Worm (Caenorhabditis elegans) whole organism, late embryonic: Measurements from ENCODE around the gene pes-9.

ENCODE experiments used
- C08G9.2 ChIP-seq: sonication (generic microtip); optimal IDR thresholded peaks from 2 replicates; lab custom pipeline; 2016; ENCODE audit warnings: mild to moderate bottlenecking, missing genetic modification characterization, moderate library complexity, missing compliant biosample characterization
- C38D4.7 ChIP-seq: fragments of 200-800 bp; sonication (Bioruptor generic); optimal IDR thresholded peaks from 2 replicates; lab custom pipeline; 2018; ENCODE audit warnings: mild to moderate bottlenecking, missing genetic modification characterization, moderate library complexity, missing compliant biosample characterization
- F13H6.1 ChIP-seq: sonication (generic microtip); optimal IDR thresholded peaks from 2 replicates; lab custom pipeline; 2016; ENCODE audit warnings: missing genetic modification characterization, missing compliant biosample characterization
- K02D7.2 ChIP-seq: sonication (generic microtip); optimal IDR thresholded peaks from 2 replicates; lab custom pipeline; 2017; ENCODE audit warnings: mild to moderate bottlenecking, missing genetic modification characterization, missing compliant biosample characterization
- K09A11.1 ChIP-seq: sonication (generic microtip); optimal IDR thresholded peaks from 2 replicates; lab custom pipeline; 2017; ENCODE audit warnings: antibody characterized with exemption, mild to moderate bottlenecking, missing genetic modification characterization, missing compliant biosample characterization; ENCODE audit not compliant: insufficient read depth
- T23F11.4 ChIP-seq: fragments of 200-800 bp; sonication (Bioruptor generic); optimal IDR thresholded peaks from 2 replicates; lab custom pipeline; 2018; ENCODE audit warnings: mild to moderate bottlenecking, missing genetic modification characterization, missing compliant biosample characterization
- ahr-1 ChIP-seq: sonication (generic microtip); optimal IDR thresholded peaks from 2 replicates; lab custom pipeline; 2016; ENCODE audit warnings: missing genetic modification characterization, missing compliant biosample characterization
- ama-1 ChIP-seq: fragments of 150-350 bp; optimal IDR thresholded peaks from 2 replicates; lab custom pipeline; 2014
- ceh-14 ChIP-seq: sonication (generic microtip); optimal IDR thresholded peaks from 2 replicates; lab custom pipeline; 2016; ENCODE audit warnings: missing genotype, missing genetic modification characterization, missing compliant biosample characterization
- ceh-18 ChIP-seq: sonication (generic microtip); optimal IDR thresholded peaks from 2 replicates; lab custom pipeline; 2016; ENCODE audit warnings: missing genetic modification characterization, missing compliant biosample characterization
- ceh-19 ChIP-seq: fragments of 200-800 bp; sonication (Bioruptor generic); optimal IDR thresholded peaks from 2 replicates; lab custom pipeline; 2018; ENCODE audit warnings: mild to moderate bottlenecking, missing genetic modification characterization, missing compliant biosample characterization
- ceh-2 ChIP-seq: sonication (generic microtip); optimal IDR thresholded peaks from 2 replicates; lab custom pipeline; 2016; ENCODE audit warnings: missing genotype, missing genetic modification characterization, missing compliant biosample characterization
- ceh-24 ChIP-seq: sonication (generic microtip); optimal IDR thresholded peaks from 2 replicates; lab custom pipeline; 2016; ENCODE audit warnings: mild to moderate bottlenecking, missing genetic modification characterization, missing compliant biosample characterization
- ceh-31 ChIP-seq: sonication (generic microtip); optimal IDR thresholded peaks from 2 replicates; lab custom pipeline; 2016; ENCODE audit warnings: missing genetic modification characterization, missing compliant biosample characterization
- ceh-45 ChIP-seq: fragments of 200-800 bp; sonication (Bioruptor generic); IDR thresholded peaks from 2 replicates; pipeline ENCODE4 v1.3.6; 2022; ENCODE audit warnings: missing genetic modification reagents, missing genetic modification characterization, missing compliant biosample characterization
- ceh-48 ChIP-seq: sonication (generic microtip); optimal IDR thresholded peaks from 2 replicates; lab custom pipeline; 2016; ENCODE audit warnings: missing genetic modification characterization, inconsistent platforms, missing compliant biosample characterization
- ceh-9 ChIP-seq: sonication (generic microtip); optimal IDR thresholded peaks from 2 replicates; lab custom pipeline; 2016; ENCODE audit warnings: mild to moderate bottlenecking, missing genetic modification characterization, inconsistent platforms, missing compliant biosample characterization
- che-1 ChIP-seq: sonication (generic microtip); optimal IDR thresholded peaks from 2 replicates; lab custom pipeline; 2016; ENCODE audit warnings: mild to moderate bottlenecking, missing genetic modification characterization, missing compliant biosample characterization
- dmd-4 ChIP-seq: sonication (generic microtip); optimal IDR thresholded peaks from 2 replicates; lab custom pipeline; 2016; ENCODE audit warnings: borderline replicate concordance, missing genetic modification characterization, missing compliant biosample characterization
- elt-2 ChIP-seq: sonication (generic microtip); optimal IDR thresholded peaks from 2 replicates; lab custom pipeline; 2016; ENCODE audit warnings: missing genetic modification reagents, missing genetic modification characterization, missing compliant biosample characterization
- elt-4 ChIP-seq: sonication (generic microtip); optimal IDR thresholded peaks from 2 replicates; lab custom pipeline; 2016; ENCODE audit warnings: missing genetic modification characterization, missing compliant biosample characterization
- ets-4 ChIP-seq: sonication (generic microtip); optimal IDR thresholded peaks from 2 replicates; lab custom pipeline; 2016; ENCODE audit warnings: missing genetic modification characterization, missing compliant biosample characterization
- eyg-1 ChIP-seq: sonication (generic microtip); optimal IDR thresholded peaks from 2 replicates; lab custom pipeline; 2016; ENCODE audit warnings: missing genotype, missing genetic modification characterization, missing compliant biosample characterization
- fax-1 ChIP-seq: sonication (generic microtip); optimal IDR thresholded peaks from 2 replicates; lab custom pipeline; 2016; ENCODE audit warnings: missing genotype, missing genetic modification characterization, missing compliant biosample characterization
- gmeb-2 ChIP-seq: sonication (generic microtip); optimal IDR thresholded peaks from 2 replicates; lab custom pipeline; 2016; ENCODE audit warnings: missing genetic modification characterization, inconsistent platforms, missing compliant biosample characterization
- hlh-15 ChIP-seq: sonication (generic microtip); optimal IDR thresholded peaks from 2 replicates; lab custom pipeline; 2016; ENCODE audit warnings: missing genetic modification characterization, missing compliant biosample characterization
- hlh-30 ChIP-seq: sonication (generic microtip); optimal IDR thresholded peaks from 2 replicates; lab custom pipeline; 2017; ENCODE audit warnings: antibody characterized with exemption, missing genetic modification characterization, missing compliant biosample characterization; ENCODE audit not compliant: insufficient read depth
- hlh-6 ChIP-seq: sonication (generic microtip); optimal IDR thresholded peaks from 2 replicates; lab custom pipeline; 2016; ENCODE audit warnings: missing genotype, missing genetic modification characterization, missing compliant biosample characterization
- hlh-8 ChIP-seq: sonication (generic microtip); optimal IDR thresholded peaks from 2 replicates; lab custom pipeline; 2016; ENCODE audit warnings: missing genotype, missing genetic modification characterization, missing compliant biosample characterization
- lim-6 ChIP-seq: sonication (generic microtip); optimal IDR thresholded peaks from 2 replicates; lab custom pipeline; 2016; ENCODE audit warnings: missing genetic modification characterization, missing compliant biosample characterization
- lin-11 ChIP-seq: fragments of 200-800 bp; sonication (Bioruptor generic); optimal IDR thresholded peaks from 2 replicates; lab custom pipeline; 2018; ENCODE audit warnings: mild to moderate bottlenecking, missing genetic modification characterization, missing compliant biosample characterization
- mec-3 ChIP-seq: sonication (generic microtip); optimal IDR thresholded peaks from 2 replicates; lab custom pipeline; 2016; ENCODE audit warnings: borderline replicate concordance, missing genetic modification characterization, missing compliant biosample characterization
- nfya-1 ChIP-seq: sonication (generic microtip); optimal IDR thresholded peaks from 2 replicates; lab custom pipeline; 2017; ENCODE audit warnings: missing genetic modification characterization, mild to moderate bottlenecking, missing compliant biosample characterization, antibody characterized with exemption, moderate library complexity
- nhr-11 ChIP-seq: fragments of 150-350 bp; optimal IDR thresholded peaks from 2 replicates; lab custom pipeline; 2014; ENCODE audit warnings: missing biosample characterization, missing genetic modification characterization
- pag-3 ChIP-seq: sonication (generic microtip); optimal IDR thresholded peaks from 2 replicates; lab custom pipeline; 2016; ENCODE audit warnings: missing compliant biosample characterization, missing genetic modification characterization, borderline replicate concordance
- pat-9 ChIP-seq: fragments of 200-800 bp; sonication (Bioruptor generic); optimal IDR thresholded peaks from 2 replicates; lab custom pipeline; 2018; ENCODE audit warnings: mild to moderate bottlenecking, missing genetic modification characterization, moderate library complexity, missing compliant biosample characterization
- pax-1 ChIP-seq: fragments of 150-350 bp; optimal IDR thresholded peaks from 2 replicates; lab custom pipeline; 2014; ENCODE audit warnings: missing biosample characterization, missing genetic modification characterization
- pha-2 ChIP-seq: sonication (generic microtip); optimal IDR thresholded peaks from 2 replicates; lab custom pipeline; 2017; ENCODE audit warnings: mild to moderate bottlenecking, missing genetic modification characterization, missing compliant biosample characterization
- pha-4 ChIP-seq: fragments of 150-350 bp; optimal IDR thresholded peaks from 2 replicates; lab custom pipeline; 2018; ENCODE audit warnings: missing biosample characterization, missing genetic modification reagents, missing genetic modification characterization
- pqm-1 ChIP-seq: sonication (generic microtip); optimal IDR thresholded peaks from 2 replicates; lab custom pipeline; 2016; ENCODE audit warnings: missing genetic modification characterization, missing compliant biosample characterization
- rnt-1 ChIP-seq: sonication (generic microtip); optimal IDR thresholded peaks from 2 replicates; lab custom pipeline; 2016; ENCODE audit warnings: missing genetic modification characterization, missing compliant biosample characterization
- sdc-2 ChIP-seq: sonication (generic microtip); optimal IDR thresholded peaks from 2 replicates; lab custom pipeline; 2016; ENCODE audit warnings: missing genotype, missing genetic modification characterization, missing compliant biosample characterization
- sox-2 ChIP-seq: fragments of 200-800 bp; sonication (Bioruptor generic); IDR thresholded peaks from 2 replicates; pipeline ENCODE4 v1.3.6; 2022; ENCODE audit warnings: missing genetic modification reagents, missing genetic modification characterization, missing compliant biosample characterization
- sox-4 ChIP-seq: sonication (generic microtip); optimal IDR thresholded peaks from 2 replicates; lab custom pipeline; 2017; ENCODE audit warnings: mild to moderate bottlenecking, missing genetic modification characterization, inconsistent platforms, missing compliant biosample characterization
- syd-9 ChIP-seq: sonication (generic microtip); optimal IDR thresholded peaks from 2 replicates; lab custom pipeline; 2016; ENCODE audit warnings: mild to moderate bottlenecking, missing genetic modification characterization, moderate library complexity, missing compliant biosample characterization
- ttx-3 ChIP-seq: sonication (generic microtip); optimal IDR thresholded peaks from 2 replicates; lab custom pipeline; 2016; ENCODE audit warnings: missing genetic modification reagents, missing genetic modification characterization, missing compliant biosample characterization
- unc-3 ChIP-seq, 2 experiments: fragments of 200-800 bp in 1 of 2; sonication (Bioruptor generic) in 1 of 2; sonication (generic microtip) in 1 of 2; conservative IDR thresholded peaks in 1 of 2; optimal IDR thresholded peaks in 1 of 2; 2 replicates each; pipeline versions ENCODE4 v1.3.6 to Lab custom; 2016 to 2022; ENCODE audit warnings: missing compliant biosample characterization in 2 of 2, missing genetic modification characterization in 2 of 2, missing genetic modification reagents in 1 of 2
- unc-42 ChIP-seq: sonication (generic microtip); optimal IDR thresholded peaks from 2 replicates; lab custom pipeline; 2016; ENCODE audit warnings: missing genotype, missing genetic modification characterization, missing compliant biosample characterization
- unc-55 ChIP-seq: sonication (generic microtip); optimal IDR thresholded peaks from 2 replicates; lab custom pipeline; 2017; ENCODE audit warnings: missing biosample characterization, missing genetic modification reagents, missing genetic modification characterization
- unc-86 ChIP-seq: sonication (generic microtip); optimal IDR thresholded peaks from 2 replicates; lab custom pipeline; 2016; ENCODE audit warnings: missing genetic modification characterization, missing compliant biosample characterization

pes-9 gene

DNA sequence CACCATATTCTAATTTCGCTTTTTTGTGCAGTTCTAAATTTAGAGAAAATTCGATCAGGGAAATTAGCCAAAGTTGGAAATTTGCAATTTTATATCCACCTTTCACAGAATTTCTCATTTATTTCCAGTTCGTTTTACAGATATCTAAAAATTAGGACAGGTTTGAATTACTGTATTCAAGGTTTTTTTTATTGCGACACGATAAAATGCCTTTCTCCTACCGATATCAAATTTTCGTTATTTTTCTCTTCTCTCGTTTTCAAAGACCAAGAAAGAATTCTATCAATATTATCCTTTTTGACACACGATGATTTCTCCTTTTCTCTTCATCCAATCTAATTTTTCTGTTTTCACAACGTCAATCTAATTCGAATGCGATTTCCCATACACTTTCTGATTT is 50.3 kb downstream of the pes-9 start, which contains the start of gene C53A5.13:
C53A5.13 (plus strand) TSS at position 301 of the 400 bp plus-strand sequence.
- TF ChIP-seq dmd-4, result no peak
- TF ChIP-seq K02D7.2, result no peak
- no peak for TF ChIP-seq ets-4 (tag; lab: Kevin White, UChicago)
- no peak for TF ChIP-seq C38D4.7 (GFP tag; lab: Kevin White, UChicago)
- no peak for TF ChIP-seq F13H6.1 (tag; lab: Kevin White, UChicago)
- TF ChIP-seq ceh-48 (tag; lab: Kevin White, UChicago), result no peak
- no peak for TF ChIP-seq unc-3 (GFP tag; conservative IDR thresholded peaks at IDR 0.05; lab: Robert Waterston, UW)
- no peak for TF ChIP-seq unc-3 (tag; optimal IDR thresholded peaks at IDR 0.05; lab: Kevin White, UChicago)
- TF ChIP-seq ceh-24 (tag; lab: Kevin White, UChicago), result no peak
- TF ChIP-seq ceh-31 (tag; lab: Kevin White, UChicago), result no peak
- TF ChIP-seq sdc-2, result no peak
- no peak for TF ChIP-seq syd-9 (tag; lab: Kevin White, UChicago)
- TF ChIP-seq rnt-1 (tag; lab: Kevin White, UChicago), result no peak

DNA sequence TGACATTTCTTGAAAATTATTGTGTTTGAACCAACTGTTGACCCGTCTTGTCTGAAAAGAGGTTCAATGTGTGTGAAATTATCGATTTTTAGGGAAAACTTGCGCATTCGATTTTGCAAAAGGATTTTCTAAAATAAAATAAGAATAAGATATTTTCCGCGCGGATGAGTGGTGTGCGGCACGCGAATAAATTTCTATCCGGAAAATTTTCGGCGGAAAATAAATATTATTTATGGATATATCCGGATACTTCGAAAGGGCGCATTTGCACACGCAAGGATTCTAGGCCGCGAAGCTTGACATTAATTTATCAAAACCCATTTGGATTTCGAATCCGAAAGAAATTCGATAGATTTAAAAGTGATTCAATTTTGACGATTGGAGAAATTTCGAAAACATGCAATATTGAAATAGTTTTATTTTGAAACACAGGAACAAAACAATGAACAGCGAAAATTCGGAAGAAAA is 51.0 kb downstream of the pes-9 start, which contains the start of gene rike-1:
rike-1 (minus strand) TSS at position 51 of the 468 bp plus-strand sequence.
- TF ChIP-seq unc-55 (GFP tag; lab: Kevin White, UChicago) (no peak), unc-86 (tag; lab: Kevin White, UChicago) (no peak), elt-4 (tag; lab: Kevin White, UChicago) (no peak), pat-9 (tag; lab: Kevin White, UChicago) (no peak), T23F11.4 (no peak), ceh-2 (tag; lab: Kevin White, UChicago) (peak; percentile 59), ama-1 (lab: Kevin White, UChicago) (no peak), ttx-3 (tag; lab: Kevin White, UChicago) (no peak), C08G9.2 (no peak), hlh-6 (no peak), nhr-11 (tag; lab: Kevin White, UChicago) (no peak), mec-3 (tag; lab: Kevin White, UChicago) (no peak), lim-6 (tag; lab: Kevin White, UChicago) (no peak), ceh-18 (tag; lab: Kevin White, UChicago) (no peak), ceh-19 (GFP tag; lab: Kevin White, UChicago) (no peak), hlh-8 (no peak), unc-42 (tag; lab: Kevin White, UChicago) (peak; percentile 49), ceh-14 (tag; lab: Kevin White, UChicago) (peak; percentile 15), che-1 (tag; lab: Kevin White, UChicago) (no peak), hlh-30 (no peak), pag-3 (tag; lab: Kevin White, UChicago) (no peak), unc-3 (GFP tag; conservative IDR thresholded peaks at IDR 0.05; lab: Robert Waterston, UW) (no peak), unc-3 (tag; optimal IDR thresholded peaks at IDR 0.05; lab: Kevin White, UChicago) (no peak), gmeb-2 (no peak), lin-11 (tag; lab: Kevin White, UChicago) (no peak), ahr-1 (tag; lab: Kevin White, UChicago) (no peak), nfya-1 (no peak), sox-4 (no peak), ceh-45 (GFP tag; lab: Robert Waterston, UW) (no peak), dmd-4 (no peak), eyg-1 (tag; lab: Kevin White, UChicago) (no peak), pqm-1 (tag; lab: Kevin White, UChicago) (no peak), sox-2 (no peak), pha-2 (no peak), ceh-9 (tag; lab: Kevin White, UChicago) (no peak), hlh-15 (tag; lab: Kevin White, UChicago) (no peak), rnt-1 (tag; lab: Kevin White, UChicago) (no peak), elt-2 (tag; lab: Kevin White, UChicago) (no peak), ceh-48 (tag; lab: Kevin White, UChicago) (no peak), fax-1 (no peak), pha-4 (tag; lab: Kevin White, UChicago) (no peak), ets-4 (tag; lab: Kevin White, UChicago) (peak; percentile 52), ceh-31 (tag; lab: Kevin White, UChicago) (peak; percentile 50), K09A11.1 (tag; lab: Kevin White, UChicago) (no peak), pax-1 (tag; lab: Kevin White, UChicago) (no peak)
